Fruit fly (Drosophila melanogaster) whole organism, embryonic: Measurements from ENCODE around the gene N.
A peak's percentile ranks its signal among the peaks of the same experiment; 100 is the strongest.

Experiments
- ATbp ChIP-seq: fragments of 200-800 bp; sonication (Bioruptor generic); optimal IDR thresholded peaks from 2 replicates; lab custom pipeline; 2017; ENCODE audit warnings: missing biosample characterization, mild to moderate bottlenecking, missing genetic modification characterization, missing genetic modification reagents
- BEAF-32 ChIP-seq: fragments of 200-800 bp; sonication (Bioruptor generic); optimal IDR thresholded peaks from 3 replicates; lab custom pipeline; 2017; ENCODE audit warnings: missing biosample characterization, missing genetic modification characterization, mild to moderate bottlenecking, moderate library complexity, missing genetic modification reagents
- Bteb2 ChIP-seq: fragments of 200-800 bp; sonication (Bioruptor generic); optimal IDR thresholded peaks from 2 replicates; lab custom pipeline; 2016; ENCODE audit warnings: missing biosample characterization, missing genetic modification characterization
- CG10209 ChIP-seq: fragments of 200-800 bp; sonication (Bioruptor generic); optimal IDR thresholded peaks from 3 replicates; lab custom pipeline; 2017; ENCODE audit warnings: missing biosample characterization, mild to moderate bottlenecking, missing genetic modification characterization, missing genetic modification reagents
- CG10267 ChIP-seq: fragments of 200-800 bp; sonication (Bioruptor generic); optimal IDR thresholded peaks from 2 replicates; lab custom pipeline; 2018; ENCODE audit warnings: missing biosample characterization, mild to moderate bottlenecking, missing genetic modification characterization, moderate library complexity
- CG10654 ChIP-seq: fragments of 200-800 bp; sonication (Bioruptor generic); optimal IDR thresholded peaks from 2 replicates; lab custom pipeline; 2016; ENCODE audit warnings: missing biosample characterization, missing genetic modification characterization
- CG10959 ChIP-seq: fragments of 200-800 bp; sonication (Bioruptor generic); IDR thresholded peaks from 2 replicates; pipeline ENCODE4 v1.3.6; 2022; ENCODE audit warnings: missing biosample characterization, missing genetic modification characterization
- CG10979 ChIP-seq: fragments of 200-800 bp; sonication (Bioruptor generic); optimal IDR thresholded peaks from 2 replicates; lab custom pipeline; 2018; ENCODE audit warnings: missing biosample characterization, mild to moderate bottlenecking, missing genetic modification characterization, moderate library complexity
- CG12219 ChIP-seq: fragments of 200-800 bp; sonication (Bioruptor generic); optimal IDR thresholded peaks from 3 replicates; lab custom pipeline; 2018; ENCODE audit warnings: missing biosample characterization, mild to moderate bottlenecking, missing genetic modification characterization
- CG12659 ChIP-seq: fragments of 200-800 bp; sonication (Bioruptor generic); optimal IDR thresholded peaks from 3 replicates; lab custom pipeline; 2017; ENCODE audit warnings: mild to moderate bottlenecking, missing biosample characterization, missing genetic modification reagents, missing genetic modification characterization
- CG13894 ChIP-seq: fragments of 200-800 bp; sonication (Bioruptor generic); optimal IDR thresholded peaks from 3 replicates; lab custom pipeline; 2018; ENCODE audit warnings: missing biosample characterization, mild to moderate bottlenecking, missing genetic modification characterization, moderate library complexity
- CG15479 ChIP-seq: fragments of 200-800 bp; sonication (Bioruptor generic); optimal IDR thresholded peaks from 3 replicates; lab custom pipeline; 2019; ENCODE audit warnings: missing biosample characterization, mild to moderate bottlenecking, missing genetic modification characterization, moderate library complexity
- CG16813 ChIP-seq: fragments of 200-800 bp; sonication (Bioruptor generic); IDR thresholded peaks from 3 replicates; pipeline ENCODE4 v1.3.6; 2022; ENCODE audit warnings: missing biosample characterization, missing genetic modification characterization; ENCODE audit not compliant: partially characterized antibody
- CG17328 ChIP-seq: fragments of 200-800 bp; sonication (Bioruptor generic); IDR thresholded peaks from 2 replicates; pipeline ENCODE4 v1.3.6; 2022; ENCODE audit warnings: missing biosample characterization, missing genetic modification characterization
- CG17568 ChIP-seq: fragments of 200-800 bp; sonication (Bioruptor generic); optimal IDR thresholded peaks from 2 replicates; lab custom pipeline; 2018; ENCODE audit warnings: missing biosample characterization, mild to moderate bottlenecking, missing genetic modification characterization, moderate library complexity
- CG17612 ChIP-seq: fragments of 200-800 bp; sonication (Bioruptor generic); IDR thresholded peaks from 2 replicates; pipeline ENCODE4 v1.3.6; 2022; ENCODE audit warnings: missing biosample characterization, missing genetic modification characterization
- CG30020 ChIP-seq: fragments of 200-800 bp; optimal IDR thresholded peaks from 2 replicates; lab custom pipeline; 2019; ENCODE audit warnings: missing biosample characterization, mild to moderate bottlenecking, missing genetic modification characterization, moderate library complexity
- CG33557 ChIP-seq: fragments of 200-800 bp; sonication (Bioruptor generic); optimal IDR thresholded peaks from 2 replicates; lab custom pipeline; 2019; ENCODE audit warnings: missing biosample characterization, mild to moderate bottlenecking, missing genetic modification characterization, moderate library complexity
- CG42726 ChIP-seq: fragments of 200-800 bp; sonication (Bioruptor generic); IDR thresholded peaks from 2 replicates; pipeline ENCODE4 v1.3.6; 2022; ENCODE audit warnings: missing biosample characterization, missing genetic modification characterization; ENCODE audit not compliant: partially characterized antibody
- CG4328 ChIP-seq: fragments of 200-800 bp; sonication (Bioruptor generic); optimal IDR thresholded peaks from 3 replicates; lab custom pipeline; 2017; ENCODE audit warnings: missing biosample characterization, missing genetic modification reagents, missing genetic modification characterization
- CG6813 ChIP-seq: fragments of 200-800 bp; sonication (Bioruptor generic); optimal IDR thresholded peaks from 2 replicates; lab custom pipeline; 2017; ENCODE audit warnings: missing biosample characterization, missing genetic modification characterization, mild to moderate bottlenecking, moderate library complexity, missing genetic modification reagents
- CG7786 ChIP-seq: fragments of 200-800 bp; sonication (Bioruptor generic); optimal IDR thresholded peaks from 2 replicates; lab custom pipeline; 2016; ENCODE audit warnings: missing biosample characterization, missing genetic modification characterization
- CG8359 ChIP-seq: fragments of 200-800 bp; sonication (Bioruptor generic); optimal IDR thresholded peaks from 2 replicates; lab custom pipeline; 2017; ENCODE audit warnings: missing biosample characterization, mild to moderate bottlenecking, missing genetic modification characterization, borderline replicate concordance
- CG8478 ChIP-seq: fragments of >200 bp; optimal IDR thresholded peaks from 2 replicates; lab custom pipeline; 2018
- Dip2 ChIP-seq: fragments of 200-800 bp; sonication (Bioruptor generic); IDR thresholded peaks from 2 replicates; pipeline ENCODE4 v1.3.6; 2022; ENCODE audit warnings: missing biosample characterization, missing genetic modification characterization
- HLH4C ChIP-seq: fragments of 200-800 bp; sonication (Bioruptor generic); IDR thresholded peaks from 3 replicates; pipeline ENCODE4 v1.3.6; 2022; ENCODE audit warnings: missing biosample characterization, missing genetic modification characterization; ENCODE audit not compliant: partially characterized antibody
- HmgD ChIP-seq: fragments of 200-800 bp; sonication (Bioruptor generic); optimal IDR thresholded peaks from 3 replicates; lab custom pipeline; 2016; ENCODE audit warnings: missing biosample characterization, missing genetic modification characterization
- Lpt ChIP-seq: fragments of >200 bp; optimal IDR thresholded peaks from 2 replicates; lab custom pipeline; 2018; ENCODE audit warnings: missing biosample characterization, missing genetic modification characterization
- Vsx1 ChIP-seq: fragments of 200-800 bp; sonication (Bioruptor generic); optimal IDR thresholded peaks from 2 replicates; lab custom pipeline; 2017; ENCODE audit warnings: missing biosample characterization, mild to moderate bottlenecking, missing genetic modification characterization, missing genetic modification reagents
- Xbp1 ChIP-seq: fragments of 200-800 bp; sonication (Bioruptor generic); optimal IDR thresholded peaks from 3 replicates; lab custom pipeline; 2016; ENCODE audit warnings: missing biosample characterization, mild to moderate bottlenecking, missing genetic modification characterization
- abd-A ChIP-seq: fragments of 200-800 bp; sonication (Bioruptor generic); optimal IDR thresholded peaks from 3 replicates; lab custom pipeline; 2019; ENCODE audit warnings: missing biosample characterization, mild to moderate bottlenecking, missing genetic modification characterization, moderate library complexity
- aop ChIP-seq: fragments of 200-800 bp; sonication (Bioruptor generic); IDR thresholded peaks from 2 replicates; pipeline ENCODE4 v1.3.6; 2022; ENCODE audit warnings: missing biosample characterization, missing genetic modification characterization
- cato ChIP-seq: fragments of 200-800 bp; sonication (Bioruptor generic); optimal IDR thresholded peaks from 2 replicates; lab custom pipeline; 2016; ENCODE audit warnings: missing biosample characterization, missing genetic modification characterization, borderline replicate concordance
- ci ChIP-seq: fragments of 200-800 bp; sonication (Bioruptor generic); IDR thresholded peaks from 3 replicates; pipeline ENCODE4 v1.3.6; 2022; ENCODE audit warnings: missing biosample characterization, missing genetic modification characterization
- dysf ChIP-seq: fragments of 200-800 bp; sonication (Bioruptor generic); IDR thresholded peaks from 3 replicates; pipeline ENCODE4 v1.3.6; 2022; ENCODE audit warnings: missing biosample characterization, missing genetic modification characterization
- emc ChIP-seq: fragments of 200-800 bp; sonication (Bioruptor generic); optimal IDR thresholded peaks from 2 replicates; lab custom pipeline; 2016; ENCODE audit warnings: missing biosample characterization, missing genetic modification characterization
- esg ChIP-seq: fragments of 200-800 bp; sonication (Bioruptor generic); conservative IDR thresholded peaks from 2 replicates; pipeline ENCODE4 v1.3.6; 2022; ENCODE audit warnings: missing biosample characterization, missing genetic modification characterization
- fd64A ChIP-seq: fragments of 200-800 bp; sonication (Bioruptor generic); optimal IDR thresholded peaks from 3 replicates; lab custom pipeline; 2018; ENCODE audit warnings: missing biosample characterization, mild to moderate bottlenecking, missing genetic modification characterization
- gce ChIP-seq: fragments of 200-800 bp; sonication (Bioruptor generic); IDR thresholded peaks from 3 replicates; pipeline ENCODE4 v1.3.6; 2022; ENCODE audit warnings: missing biosample characterization, missing genetic modification characterization
- gem ChIP-seq: fragments of 200-800 bp; sonication (Bioruptor generic); optimal IDR thresholded peaks from 2 replicates; lab custom pipeline; 2019; ENCODE audit warnings: missing biosample characterization, mild to moderate bottlenecking, missing genetic modification characterization, moderate library complexity
- grn ChIP-seq: fragments of 200-800 bp; sonication (Bioruptor generic); optimal IDR thresholded peaks from 3 replicates; lab custom pipeline; 2017; ENCODE audit warnings: missing biosample characterization, missing genetic modification characterization
- kah ChIP-seq: fragments of 200-800 bp; sonication (Bioruptor generic); optimal IDR thresholded peaks from 2 replicates; lab custom pipeline; 2018; ENCODE audit warnings: missing biosample characterization, mild to moderate bottlenecking, missing genetic modification characterization
- ken ChIP-seq: fragments of 200-800 bp; sonication (Bioruptor generic); IDR thresholded peaks from 3 replicates; pipeline ENCODE4 v1.3.6; 2022; ENCODE audit warnings: missing biosample characterization, missing genetic modification characterization
- otp ChIP-seq: fragments of 200-800 bp; sonication (Bioruptor generic); IDR thresholded peaks from 3 replicates; pipeline ENCODE4, ENCODE4 v1.3.6; 2022; ENCODE audit warnings: missing biosample characterization, missing genetic modification characterization
- pan ChIP-seq, 4 experiments: fragments of >200 bp in 3 of 4; fragments of 200-800 bp in 1 of 4; sonication (Bioruptor generic) in 1 of 4; optimal IDR thresholded peaks in 3 of 4; IDR thresholded peaks in 1 of 4; 2 replicates each; pipeline versions ENCODE4 v1.3.6 to Lab custom; 2017 to 2022; ENCODE audit warnings: missing biosample characterization in 2 of 4, missing genetic modification characterization in 2 of 4, mixed read lengths in 1 of 4
- run ChIP-seq: fragments of 200-800 bp; sonication (Bioruptor generic); optimal IDR thresholded peaks from 3 replicates; lab custom pipeline; 2018; ENCODE audit warnings: missing biosample characterization, mild to moderate bottlenecking, missing genetic modification characterization
- seq ChIP-seq: fragments of 200-800 bp; sonication (Bioruptor generic); IDR thresholded peaks from 2 replicates; pipeline ENCODE4 v1.3.6; 2022; ENCODE audit warnings: missing biosample characterization, missing genetic modification characterization
- trem ChIP-seq: fragments of 200-800 bp; optimal IDR thresholded peaks from 3 replicates; lab custom pipeline; 2019; ENCODE audit warnings: missing biosample characterization, mild to moderate bottlenecking, missing genetic modification characterization, moderate library complexity
- wek ChIP-seq: fragments of 200-800 bp; sonication (Bioruptor generic); optimal IDR thresholded peaks from 3 replicates; lab custom pipeline; 2018; ENCODE audit warnings: missing biosample characterization, mild to moderate bottlenecking, missing genetic modification characterization, moderate library complexity
- wor ChIP-seq: fragments of 200-800 bp; sonication (Bioruptor generic); IDR thresholded peaks from 2 replicates; pipeline ENCODE4 v1.3.6; 2022; ENCODE audit warnings: missing biosample characterization, missing genetic modification characterization

The N gene

DNA sequence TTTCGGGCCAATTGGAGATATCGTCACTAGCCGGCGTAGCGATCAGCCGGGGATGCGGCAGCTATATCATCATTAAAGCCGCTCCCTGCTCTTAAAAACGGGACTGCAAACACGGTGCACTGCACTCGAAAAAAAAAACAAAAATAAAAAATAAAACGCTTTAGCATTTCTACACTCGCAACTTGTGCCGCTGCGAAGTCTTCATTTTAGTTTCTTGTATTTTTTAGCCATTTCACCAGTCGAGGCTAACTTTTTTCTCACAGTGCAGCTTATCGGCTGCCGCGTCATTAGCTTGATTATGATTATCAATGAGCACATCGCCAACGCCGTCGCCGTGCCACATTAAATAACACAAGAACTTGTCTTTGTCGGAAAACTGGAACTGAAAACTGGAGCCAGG, 48.8 kb upstream of the N start:
- TF ChIP-seq CG10979 (tag; lab: Kevin White, UChicago) (peak; percentile 51), CG10267 (tag; lab: Kevin White, UChicago) (no peak), gem (tag; lab: Kevin White, UChicago) (peak; percentile 64), CG4328 (GFP tag; lab: Kevin White, UChicago) (no peak), CG17612 (GFP tag; lab: Robert Waterston, UW) (peak; percentile 45; the same call in 1 of the 2 replicates), run (tag; lab: Kevin White, UChicago) (no peak), CG10959 (GFP tag; lab: Robert Waterston, UW) (no peak), BEAF-32 (no peak), fd64A (no peak), CG7786 (peak; percentile 26), HLH4C (GFP tag; lab: Robert Waterston, UW) (no peak), grn (GFP tag; lab: Kevin White, UChicago) (peak; percentile 71), CG13894 (tag; lab: Kevin White, UChicago) (no peak), dysf (GFP tag; lab: Robert Waterston, UW) (peak; percentile 78), ken (GFP tag; lab: Robert Waterston, UW) (peak; percentile 80), aop (GFP tag; lab: Robert Waterston, UW) (no peak), otp (GFP tag; lab: Robert Waterston, UW) (peak; percentile 78), trem (no peak), CG33557 (peak; percentile 28), CG10654 (GFP tag; lab: Kevin White, UChicago) (no peak), CG30020 (no peak), seq (GFP tag; lab: Robert Waterston, UW) (peak; percentile 48), CG10209 (GFP tag; lab: Kevin White, UChicago) (peak; percentile 19), CG17568 (GFP tag; lab: Kevin White, UChicago) (no peak), abd-A (tag; lab: Kevin White, UChicago) (no peak), CG6813 (GFP tag; lab: Kevin White, UChicago) (no peak), Bteb2 (no peak), ci (GFP tag; lab: Robert Waterston, UW) (peak; percentile 86), emc (GFP tag; lab: Kevin White, UChicago) (no peak), gce (peak; percentile 76; the same call in 2 of the 3 replicates), CG42726 (GFP tag; lab: Robert Waterston, UW) (no peak), Lpt (no peak), ATbp (peak; percentile 42), Vsx1 (GFP tag; lab: Kevin White, UChicago) (peak; percentile 65), kah (GFP tag; lab: Kevin White, UChicago) (no peak), Xbp1 (GFP tag; lab: Kevin White, UChicago) (peak; percentile 78), esg (peak; percentile 67), CG8359 (GFP tag; lab: Kevin White, UChicago) (no peak), CG17328 (peak; percentile 86), CG15479 (GFP tag; lab: Kevin White, UChicago) (no peak), wek (GFP tag; lab: Kevin White, UChicago) (no peak), Dip2 (GFP tag; lab: Robert Waterston, UW) (no peak), CG12219 (no peak), CG8478 (no peak), HmgD (GFP tag; lab: Kevin White, UChicago) (no peak), cato (GFP tag; lab: Kevin White, UChicago) (no peak), CG16813 (GFP tag; lab: Robert Waterston, UW) (no peak), CG12659 (GFP tag; lab: Kevin White, UChicago) (peak; percentile 32), pan (optimal IDR thresholded peaks at IDR 0.05; lab: Kevin White, UChicago) (no peak), pan (GFP tag; optimal IDR thresholded peaks at IDR 0.05 in 1 of 2, IDR thresholded peaks at IDR 0.05 in 1 of 2) (peak in 1 of 2 experiments; percentile 75), wor (GFP tag; lab: Robert Waterston, UW) (peak; percentile 13; the same call in 1 of the 2 replicates)
